Fruit fly (Drosophila melanogaster): ENCODE data around the gene CG11854.

DNA sequence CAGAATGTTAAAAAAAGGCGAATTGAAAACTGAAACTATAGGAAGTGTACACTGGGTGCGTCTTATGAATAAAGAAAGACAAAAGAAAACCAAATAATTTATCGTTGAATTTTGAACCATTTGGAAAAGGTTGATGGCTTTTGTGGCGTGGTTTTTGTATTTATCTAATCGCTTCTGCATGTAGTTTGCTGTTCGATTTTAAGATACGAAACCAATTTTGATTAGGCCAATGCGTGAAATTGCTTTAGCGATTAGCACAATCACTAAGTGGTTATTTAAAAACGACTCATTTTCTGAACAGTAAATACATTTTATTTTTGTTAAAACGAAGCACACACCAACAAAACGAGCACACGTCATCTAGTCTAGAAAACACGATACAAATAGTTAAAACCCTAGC lies 18.9 kb downstream of the CG11854 start:
- TF ChIP-seq CG8478 (optimal IDR thresholded peaks at IDR 0.05): no peak
- TF ChIP-seq usp (GFP tag; optimal IDR thresholded peaks at IDR 0.05): no peak
- TF ChIP-seq EcR (GFP tag; optimal IDR thresholded peaks at IDR 0.05): no peak
- no peak for TF ChIP-seq pan (optimal IDR thresholded peaks at IDR 0.05)
